Worm (Caenorhabditis elegans) whole organism, L4 larva: Measurements from ENCODE around the gene T26C11.8.

Experiments
- ama-1 ChIP-seq: fragments of 150-350 bp; optimal IDR thresholded peaks from 2 replicates; lab custom pipeline; 2014; ENCODE audit warnings: inconsistent platforms, mixed read lengths
- daf-12 ChIP-seq: fragments of 150-350 bp; optimal IDR thresholded peaks from 2 replicates; lab custom pipeline; 2014; ENCODE audit warnings: missing biosample characterization, missing genetic modification reagents, missing genetic modification characterization
- fkh-10 ChIP-seq: fragments of 150-350 bp; optimal IDR thresholded peaks from 2 replicates; lab custom pipeline; 2014; ENCODE audit warnings: missing biosample characterization, missing genetic modification reagents, missing genetic modification characterization
- hlh-11 ChIP-seq: fragments of 200-800 bp; sonication (Bioruptor generic); optimal IDR thresholded peaks from 2 replicates; lab custom pipeline; 2018; ENCODE audit warnings: mild to moderate bottlenecking, missing genetic modification characterization, missing compliant biosample characterization
- lin-29 ChIP-seq: fragments of 200-800 bp; sonication (Bioruptor generic); IDR thresholded peaks from 2 replicates; pipeline ENCODE4 v1.3.6; 2022; ENCODE audit warnings: missing genetic modification reagents, missing genetic modification characterization, missing compliant biosample characterization
- lir-3 ChIP-seq: sonication (generic microtip); optimal IDR thresholded peaks from 2 replicates; lab custom pipeline; 2016; ENCODE audit warnings: mild to moderate bottlenecking, missing genetic modification characterization, missing compliant biosample characterization
- nhr-77 ChIP-seq: fragments of 150-350 bp; optimal IDR thresholded peaks from 2 replicates; lab custom pipeline; 2014; ENCODE audit warnings: missing biosample characterization, missing genetic modification characterization

- TF ChIP-seq lir-3 (tag; lab: Kevin White, UChicago) (no peak), fkh-10 (GFP tag; lab: Kevin White, UChicago) (no peak), hlh-11 (tag; lab: Kevin White, UChicago) (no peak), daf-12 (tag; lab: Kevin White, UChicago) (no peak), nhr-77 (tag; lab: Kevin White, UChicago) (no peak), lin-29 (GFP tag; lab: Robert Waterston, UW) (no peak), ama-1 (no peak)
Measured at ce11 chrX:1848575-1848974, 11.9 kb upstream of the T26C11.8 start, which contains the start of gene ceh-41.
